Worm (Caenorhabditis elegans): ENCODE data around the gene Y51H7C.41.
"Not testable (repeated sequence)": the region's sequence is repeated elsewhere in the genome, so short reads cannot be mapped to it uniquely, and the experiment has no call there.

ce11 chrII:1451975-1452374, 48.9 kb downstream of the Y51H7C.41 start:
- peak; percentile 68 for TF ChIP-seq ref-1 (GFP tag; conservative IDR thresholded peaks at IDR 0.05)
- not testable (repeated sequence) for TF ChIP-seq cog-1 (tag; optimal IDR thresholded peaks at IDR 0.05)

All from whole organism, midembryonic.